Worm (Caenorhabditis elegans) whole organism, L1 larva: Measurements from ENCODE around the gene C24H11.1.

ENCODE experiments used
- C34B4.2 ChIP-seq: sonication (generic microtip); optimal IDR thresholded peaks from 2 replicates; lab custom pipeline; 2017; ENCODE audit warnings: mild to moderate bottlenecking, missing genetic modification characterization, missing compliant biosample characterization
- F16B12.6 ChIP-seq: fragments of 150-350 bp; optimal IDR thresholded peaks from 2 replicates; lab custom pipeline; 2014; ENCODE audit warnings: missing biosample characterization, missing genetic modification characterization
- aha-1 ChIP-seq: fragments of 150-350 bp; optimal IDR thresholded peaks from 2 replicates; lab custom pipeline; 2014; ENCODE audit warnings: missing biosample characterization, missing genetic modification characterization
- aly-2 ChIP-seq: fragments of 150-350 bp; optimal IDR thresholded peaks from 2 replicates; lab custom pipeline; 2014; ENCODE audit warnings: missing biosample characterization, missing genetic modification characterization
- ama-1 ChIP-seq: fragments of 150-350 bp; optimal IDR thresholded peaks from 2 replicates; lab custom pipeline; 2014
- blmp-1 ChIP-seq: fragments of 150-350 bp; optimal IDR thresholded peaks from 2 replicates; lab custom pipeline; 2014; ENCODE audit warnings: missing biosample characterization, missing genetic modification characterization
- ceh-63 ChIP-seq: fragments of 200-800 bp; sonication (Bioruptor generic); optimal IDR thresholded peaks from 2 replicates; lab custom pipeline; 2018; ENCODE audit warnings: mild to moderate bottlenecking, missing genetic modification characterization, missing compliant biosample characterization
- ceh-8 ChIP-seq: fragments of 200-800 bp; sonication (Bioruptor generic); optimal IDR thresholded peaks from 2 replicates; lab custom pipeline; 2018; ENCODE audit warnings: mild to moderate bottlenecking, missing genetic modification characterization, moderate library complexity, missing compliant biosample characterization
- ceh-82 ChIP-seq, 3 experiments: fragments of 150-350 bp in 1 of 3; sonication (generic microtip) in 2 of 3; optimal IDR thresholded peaks; 2 replicates each; lab custom pipeline; 2014 to 2017; ENCODE audit warnings: missing biosample characterization in 3 of 3, missing genetic modification characterization in 3 of 3
- ces-1 ChIP-seq: fragments of 150-350 bp; optimal IDR thresholded peaks from 2 replicates; lab custom pipeline; 2014; ENCODE audit warnings: missing biosample characterization, missing genetic modification reagents, missing genetic modification characterization
- efl-1 ChIP-seq, 4 experiments: fragments of 150-350 bp; optimal IDR thresholded peaks in 3 of 4; peaks in 1 of 4; 1 replicate in 1 of 4; 2 replicates in 3 of 4; lab custom pipeline; 2014; ENCODE audit warnings: missing biosample characterization in 2 of 4, missing genetic modification characterization in 2 of 4, missing genetic modification reagents in 2 of 4
- efl-3 ChIP-seq: fragments of 200-800 bp; sonication (Bioruptor generic); optimal IDR thresholded peaks from 2 replicates; lab custom pipeline; 2018; ENCODE audit warnings: mild to moderate bottlenecking, missing genetic modification characterization, missing compliant biosample characterization
- egl-13 ChIP-seq: sonication (generic microtip); optimal IDR thresholded peaks from 2 replicates; lab custom pipeline; 2016; ENCODE audit warnings: missing genotype, missing genetic modification reagents, missing genetic modification characterization, missing compliant biosample characterization
- elt-2 ChIP-seq: sonication (generic microtip); optimal IDR thresholded peaks from 2 replicates; lab custom pipeline; 2016; ENCODE audit warnings: missing genetic modification characterization, mild to moderate bottlenecking, inconsistent platforms, missing compliant biosample characterization, missing genetic modification reagents
- elt-3 ChIP-seq, 6 experiments: fragments of 150-350 bp in 1 of 6; sonication (generic microtip); optimal IDR thresholded peaks; 2 replicates each; lab custom pipeline; 2017 to 2018; ENCODE audit warnings: missing biosample characterization in 6 of 6, missing genetic modification characterization in 6 of 6, inconsistent platforms in 1 of 6
- ets-5 ChIP-seq: fragments of 200-800 bp; sonication (Bioruptor generic); IDR thresholded peaks from 2 replicates; pipeline ENCODE4 v1.3.6; 2022; ENCODE audit warnings: missing genetic modification characterization, missing compliant biosample characterization
- fkh-10 ChIP-seq: sonication (generic microtip); optimal IDR thresholded peaks from 2 replicates; lab custom pipeline; 2017; ENCODE audit warnings: missing biosample characterization, missing genetic modification reagents, missing genetic modification characterization
- fkh-4 ChIP-seq: sonication (generic microtip); optimal IDR thresholded peaks from 2 replicates; lab custom pipeline; 2016; ENCODE audit warnings: missing compliant biosample characterization, missing genetic modification characterization, borderline replicate concordance
- fos-1 ChIP-seq: fragments of 150-350 bp; optimal IDR thresholded peaks from 2 replicates; lab custom pipeline; 2014; ENCODE audit warnings: missing biosample characterization, missing genetic modification characterization
- hlh-17 ChIP-seq: fragments of 200-800 bp; sonication (Bioruptor generic); optimal IDR thresholded peaks from 2 replicates; lab custom pipeline; 2018; ENCODE audit warnings: missing genetic modification characterization, mild to moderate bottlenecking, missing compliant biosample characterization, moderate library complexity, borderline replicate concordance
- hpl-2 ChIP-seq: fragments of 150-350 bp; optimal IDR thresholded peaks from 2 replicates; lab custom pipeline; 2014; ENCODE audit warnings: missing biosample characterization, missing genetic modification reagents, missing genetic modification characterization
- irx-1 ChIP-seq: sonication (generic microtip); optimal IDR thresholded peaks from 2 replicates; lab custom pipeline; 2016; ENCODE audit warnings: missing genetic modification characterization, missing compliant biosample characterization
- isw-1 ChIP-seq: fragments of 200-800 bp; sonication (Bioruptor generic); IDR thresholded peaks from 2 replicates; pipeline ENCODE4 v1.3.6; 2022; ENCODE audit warnings: missing genetic modification characterization, missing compliant biosample characterization
- jun-1 ChIP-seq: fragments of 150-350 bp; optimal IDR thresholded peaks from 2 replicates; lab custom pipeline; 2014; ENCODE audit warnings: missing biosample characterization, missing genetic modification reagents, missing genetic modification characterization
- lin-13 ChIP-seq: fragments of 150-350 bp; optimal IDR thresholded peaks from 2 replicates; lab custom pipeline; 2014; ENCODE audit warnings: missing biosample characterization, missing genetic modification reagents, missing genetic modification characterization
- lin-14 ChIP-seq: fragments of 200-800 bp; sonication (Bioruptor generic); optimal IDR thresholded peaks from 2 replicates; lab custom pipeline; 2018; ENCODE audit warnings: mild to moderate bottlenecking, missing genetic modification characterization, moderate library complexity, missing compliant biosample characterization
- mab-9 ChIP-seq: fragments of 200-800 bp; sonication (Bioruptor generic); IDR thresholded peaks from 2 replicates; pipeline ENCODE4 v1.3.6; 2022; ENCODE audit warnings: missing genetic modification reagents, missing genetic modification characterization, missing compliant biosample characterization
- mef-2 ChIP-seq: fragments of 150-350 bp; optimal IDR thresholded peaks from 2 replicates; lab custom pipeline; 2014; ENCODE audit warnings: missing biosample characterization, missing genetic modification characterization
- mep-1 ChIP-seq: fragments of 150-350 bp; optimal IDR thresholded peaks from 2 replicates; lab custom pipeline; 2014; ENCODE audit warnings: missing biosample characterization, missing genetic modification characterization
- nhr-11 ChIP-seq: fragments of 150-350 bp; optimal IDR thresholded peaks from 2 replicates; lab custom pipeline; 2014; ENCODE audit warnings: missing biosample characterization, missing genetic modification characterization
- nhr-12 ChIP-seq: sonication (generic microtip); optimal IDR thresholded peaks from 2 replicates; lab custom pipeline; 2017; ENCODE audit warnings: missing biosample characterization, missing genetic modification characterization
- nhr-19 ChIP-seq: fragments of 200-800 bp; sonication (Bioruptor generic); conservative IDR thresholded peaks from 2 replicates; pipeline ENCODE4 v1.3.6; 2022; ENCODE audit warnings: missing genetic modification characterization, missing compliant biosample characterization
- nhr-237 ChIP-seq: fragments of 150-350 bp; optimal IDR thresholded peaks from 2 replicates; lab custom pipeline; 2014; ENCODE audit warnings: missing biosample characterization, missing genetic modification characterization
- nhr-71 ChIP-seq: sonication (generic microtip); optimal IDR thresholded peaks from 2 replicates; lab custom pipeline; 2016; ENCODE audit warnings: mild to moderate bottlenecking, missing genetic modification characterization, moderate library complexity, missing compliant biosample characterization
- nhr-84 ChIP-seq: sonication (generic microtip); optimal IDR thresholded peaks from 2 replicates; lab custom pipeline; 2017; ENCODE audit warnings: missing biosample characterization, missing genetic modification characterization
- nhr-90 ChIP-seq: sonication (generic microtip); optimal IDR thresholded peaks from 2 replicates; lab custom pipeline; 2016; ENCODE audit warnings: mild to moderate bottlenecking, missing genetic modification characterization, missing compliant biosample characterization; ENCODE audit not compliant: poor library complexity
- pag-3 ChIP-seq: sonication (generic microtip); optimal IDR thresholded peaks from 2 replicates; lab custom pipeline; 2017; ENCODE audit warnings: missing genetic modification characterization, mild to moderate bottlenecking, missing compliant biosample characterization, antibody characterized with exemption, borderline replicate concordance; ENCODE audit not compliant: insufficient read depth
- pax-3 ChIP-seq: fragments of 200-800 bp; sonication (Bioruptor generic); optimal IDR thresholded peaks from 2 replicates; lab custom pipeline; 2018; ENCODE audit warnings: mild to moderate bottlenecking, missing genetic modification characterization, moderate library complexity, missing compliant biosample characterization
- snpc-4 ChIP-seq: fragments of 150-350 bp; optimal IDR thresholded peaks from 2 replicates; lab custom pipeline; 2014; ENCODE audit warnings: missing biosample characterization, missing genetic modification characterization
- sox-4 ChIP-seq: sonication (generic microtip); optimal IDR thresholded peaks from 2 replicates; lab custom pipeline; 2016; ENCODE audit warnings: missing genetic modification characterization, missing compliant biosample characterization
- sptf-1 ChIP-seq: fragments of 150-350 bp; optimal IDR thresholded peaks from 2 replicates; lab custom pipeline; 2014; ENCODE audit warnings: missing biosample characterization, missing genetic modification characterization
- sup-37 ChIP-seq: fragments of 200-800 bp; sonication (Bioruptor generic); optimal IDR thresholded peaks from 2 replicates; lab custom pipeline; 2018; ENCODE audit warnings: mild to moderate bottlenecking, missing genetic modification characterization, missing compliant biosample characterization
- tbx-2 ChIP-seq: sonication (generic microtip); optimal IDR thresholded peaks from 2 replicates; lab custom pipeline; 2016; ENCODE audit warnings: missing genetic modification characterization, missing compliant biosample characterization
- tlp-1 ChIP-seq: fragments of 150-350 bp; optimal IDR thresholded peaks from 2 replicates; lab custom pipeline; 2014; ENCODE audit warnings: missing biosample characterization, missing genetic modification characterization
- unc-130 ChIP-seq: fragments of 150-350 bp; optimal IDR thresholded peaks from 2 replicates; lab custom pipeline; 2017; ENCODE audit warnings: missing biosample characterization, missing genetic modification characterization, inconsistent platforms
- unc-30 ChIP-seq: sonication (generic microtip); optimal IDR thresholded peaks from 2 replicates; lab custom pipeline; 2017; ENCODE audit warnings: missing biosample characterization, missing genetic modification characterization
- unc-62 ChIP-seq: fragments of 150-350 bp; optimal IDR thresholded peaks from 2 replicates; lab custom pipeline; 2014; ENCODE audit warnings: missing biosample characterization, missing genetic modification reagents, missing genetic modification characterization
- unc-86 ChIP-seq: sonication (generic microtip); optimal IDR thresholded peaks from 2 replicates; lab custom pipeline; 2016; ENCODE audit warnings: missing genetic modification characterization, missing compliant biosample characterization
- xbp-1 ChIP-seq: sonication (generic microtip); optimal IDR thresholded peaks from 2 replicates; lab custom pipeline; 2016; ENCODE audit warnings: missing genetic modification characterization, missing compliant biosample characterization
- zip-4 ChIP-seq: fragments of 200-800 bp; sonication (Bioruptor generic); optimal IDR thresholded peaks from 2 replicates; lab custom pipeline; 2018; ENCODE audit warnings: mild to moderate bottlenecking, missing genetic modification characterization, moderate library complexity, missing compliant biosample characterization
- ztf-4 ChIP-seq: fragments of 150-350 bp; optimal IDR thresholded peaks from 2 replicates; lab custom pipeline; 2014; ENCODE audit warnings: missing biosample characterization, missing genetic modification characterization

The C24H11.1 gene

ce11 chrIII:11738482-11738881, 49.0 kb upstream of the C24H11.1 start (continued):
- no peak for TF ChIP-seq pag-3 (tag; lab: Kevin White, UChicago)
- TF ChIP-seq ceh-8: no peak
- TF ChIP-seq hpl-2 (GFP tag; lab: Kevin White, UChicago): no peak
- TF ChIP-seq efl-3 (GFP tag; lab: Kevin White, UChicago): no peak
- no peak for TF ChIP-seq sptf-1 (tag; lab: Kevin White, UChicago)
- TF ChIP-seq nhr-12 (tag; lab: Kevin White, UChicago): no peak
- TF ChIP-seq tlp-1 (tag; lab: Kevin White, UChicago): no peak
- TF ChIP-seq nhr-90 (tag; lab: Kevin White, UChicago): peak; percentile 8
- TF ChIP-seq sup-37 (GFP tag; lab: Kevin White, UChicago): no peak
- TF ChIP-seq ztf-4 (tag; lab: Kevin White, UChicago): no peak
- peak; percentile 51 for TF ChIP-seq nhr-19
- no peak for TF ChIP-seq pax-3 (tag; lab: Kevin White, UChicago)
- TF ChIP-seq snpc-4 (tag; lab: Kevin White, UChicago): peak; percentile 26
- TF ChIP-seq nhr-71 (tag; lab: Kevin White, UChicago): peak; percentile 80
- peak; percentile 84 for TF ChIP-seq blmp-1 (tag; lab: Kevin White, UChicago)
- no peak for TF ChIP-seq aha-1 (tag; lab: Kevin White, UChicago)
- peak in 2 of 6 experiments; percentile 6 to 65 for TF ChIP-seq elt-3 (tag; optimal IDR thresholded peaks at IDR 0.05; lab: Kevin White, UChicago)
- TF ChIP-seq unc-62: no peak
- TF ChIP-seq irx-1 (tag; lab: Kevin White, UChicago): no peak
- TF ChIP-seq fkh-10 (GFP tag; lab: Kevin White, UChicago): no peak
- no peak for TF ChIP-seq ama-1
- no peak for TF ChIP-seq F16B12.6 (tag; lab: Kevin White, UChicago)
- TF ChIP-seq nhr-11 (tag; lab: Kevin White, UChicago): no peak
- TF ChIP-seq nhr-237 (tag; lab: Kevin White, UChicago): no peak
- no peak for TF ChIP-seq jun-1 (tag; lab: Kevin White, UChicago)
- peak; percentile 43 to 48 for TF ChIP-seq efl-1 (optimal IDR thresholded peaks at IDR 0.05; lab: Kevin White, UChicago)
- TF ChIP-seq efl-1 (GFP tag; optimal IDR thresholded peaks at IDR 0.05 in 1 of 2; lab: Kevin White, UChicago): peak; percentile 31 to 33
- TF ChIP-seq zip-4 (GFP tag; lab: Kevin White, UChicago): no peak
- no peak for TF ChIP-seq elt-2
- TF ChIP-seq C34B4.2 (tag; lab: Kevin White, UChicago): no peak
- no peak for TF ChIP-seq egl-13 (tag; lab: Kevin White, UChicago)
- TF ChIP-seq unc-30 (tag; lab: Kevin White, UChicago): no peak
- no peak for TF ChIP-seq ets-5 (GFP tag; lab: Robert Waterston, UW)
- no peak for TF ChIP-seq mef-2 (tag; lab: Kevin White, UChicago)
- TF ChIP-seq tbx-2 (tag; lab: Kevin White, UChicago): peak; percentile 50

- TF ChIP-seq pax-3 (tag; lab: Kevin White, UChicago) (no peak), blmp-1 (tag; lab: Kevin White, UChicago) (peak; percentile 13), unc-86 (tag; lab: Kevin White, UChicago) (no peak), mab-9 (GFP tag; lab: Robert Waterston, UW) (no peak), nhr-90 (tag; lab: Kevin White, UChicago) (no peak), tbx-2 (tag; lab: Kevin White, UChicago) (no peak), unc-130 (no peak), mep-1 (tag; lab: Kevin White, UChicago) (no peak), pag-3 (tag; lab: Kevin White, UChicago) (no peak), fkh-4 (tag; lab: Kevin White, UChicago) (no peak), nhr-84 (tag; lab: Kevin White, UChicago) (no peak), lin-13 (GFP tag; lab: Kevin White, UChicago) (no peak), sox-4 (tag; lab: Kevin White, UChicago) (no peak), nhr-19 (no peak), hlh-17 (GFP tag; lab: Kevin White, UChicago) (no peak), isw-1 (GFP tag; lab: Robert Waterston, UW) (no peak), mef-2 (tag; lab: Kevin White, UChicago) (no peak), lin-14 (GFP tag; lab: Kevin White, UChicago) (peak; percentile 43), ces-1 (GFP tag; lab: Kevin White, UChicago) (no peak), xbp-1 (peak; percentile 4), fos-1 (no peak), ceh-82 (tag; optimal IDR thresholded peaks at IDR 0.05; lab: Kevin White, UChicago) (no peak), aly-2 (no peak), ceh-63 (GFP tag; lab: Kevin White, UChicago) (no peak), efl-3 (GFP tag; lab: Kevin White, UChicago) (no peak), C34B4.2 (tag; lab: Kevin White, UChicago) (no peak)
These were observed 46.6 kb upstream of the C24H11.1 start for ce11 chrIII:11740868-11741267.
